Worm (Caenorhabditis elegans): ENCODE measurements around the gene pals-21.

Gene pals-21

DNA sequence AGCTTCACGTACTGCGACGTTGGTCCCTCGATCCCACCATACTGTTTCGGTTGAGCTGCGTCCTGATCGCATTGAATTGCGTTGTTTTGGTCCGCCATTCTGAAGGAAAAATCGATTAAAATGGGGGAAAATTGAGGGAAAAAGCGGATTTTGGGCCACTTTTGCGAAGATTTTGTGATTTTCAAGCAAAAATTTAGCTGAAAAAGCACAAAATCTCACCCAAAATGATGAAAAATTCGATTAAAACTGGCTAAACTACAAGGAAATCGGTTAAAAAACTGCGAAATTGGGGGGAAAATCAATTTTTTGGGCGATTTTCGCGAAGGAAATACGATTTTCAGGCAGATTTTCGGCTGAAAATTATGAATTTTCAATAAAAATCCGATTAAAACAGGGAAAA lies 36.7 kb upstream of the pals-21 start, which contains the start of gene elc-1:
Gene elc-1 (minus strand): TSS at position 101 of the 400 bp plus-strand sequence.
- no peak for TF ChIP-seq eor-1 (tag; optimal IDR thresholded peaks at IDR 0.05)
- TF ChIP-seq daf-12 (tag; optimal IDR thresholded peaks at IDR 0.05) = no peak
- no peak for TF ChIP-seq hmg-11 (tag; optimal IDR thresholded peaks at IDR 0.05)
- no peak for TF ChIP-seq elt-3 (tag; optimal IDR thresholded peaks at IDR 0.05)
- no peak for TF ChIP-seq ceh-82 (tag; optimal IDR thresholded peaks at IDR 0.05)
- no peak for TF ChIP-seq fkh-2 (tag; optimal IDR thresholded peaks at IDR 0.05)
- TF ChIP-seq ama-1 (optimal IDR thresholded peaks at IDR 0.05) = no peak
- no peak for TF ChIP-seq ztf-4 (tag; optimal IDR thresholded peaks at IDR 0.05)
- no peak for TF ChIP-seq lsy-12 (tag; optimal IDR thresholded peaks at IDR 0.05)
- no peak for TF ChIP-seq ztf-11 (tag; optimal IDR thresholded peaks at IDR 0.05)
- TF ChIP-seq unc-62 (GFP tag; optimal IDR thresholded peaks at IDR 0.05) = no peak
- no peak for TF ChIP-seq nhr-67 (tag; optimal IDR thresholded peaks at IDR 0.05)
- no peak for TF ChIP-seq nhr-76 (tag; optimal IDR thresholded peaks at IDR 0.05)

DNA sequence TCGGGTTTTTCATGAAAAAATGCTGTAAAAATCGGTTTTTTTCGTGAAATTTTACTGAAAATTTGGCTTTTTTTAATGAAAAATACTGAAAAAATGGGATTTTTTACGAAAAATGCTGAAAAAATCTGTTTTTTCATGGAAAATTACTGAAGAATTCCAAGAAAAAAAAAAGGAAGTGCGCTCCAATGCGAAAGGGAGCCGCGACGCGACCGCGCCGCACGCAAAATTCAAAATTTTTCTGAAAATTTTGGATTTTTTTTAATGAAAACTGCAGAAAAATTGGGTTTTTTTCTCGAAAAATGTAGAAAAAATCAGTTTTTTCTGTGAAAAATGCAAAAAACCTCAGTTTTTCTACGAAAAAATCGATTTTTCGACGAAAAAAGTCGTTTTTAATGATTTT lies 36.1 kb upstream of the pals-21 start:
- no peak for TF ChIP-seq R02D3.7 (tag; optimal IDR thresholded peaks at IDR 0.05)
- TF ChIP-seq nhr-23 (tag; optimal IDR thresholded peaks at IDR 0.05) = no peak
- TF ChIP-seq lin-15B (tag; optimal IDR thresholded peaks at IDR 0.05) = no peak

DNA sequence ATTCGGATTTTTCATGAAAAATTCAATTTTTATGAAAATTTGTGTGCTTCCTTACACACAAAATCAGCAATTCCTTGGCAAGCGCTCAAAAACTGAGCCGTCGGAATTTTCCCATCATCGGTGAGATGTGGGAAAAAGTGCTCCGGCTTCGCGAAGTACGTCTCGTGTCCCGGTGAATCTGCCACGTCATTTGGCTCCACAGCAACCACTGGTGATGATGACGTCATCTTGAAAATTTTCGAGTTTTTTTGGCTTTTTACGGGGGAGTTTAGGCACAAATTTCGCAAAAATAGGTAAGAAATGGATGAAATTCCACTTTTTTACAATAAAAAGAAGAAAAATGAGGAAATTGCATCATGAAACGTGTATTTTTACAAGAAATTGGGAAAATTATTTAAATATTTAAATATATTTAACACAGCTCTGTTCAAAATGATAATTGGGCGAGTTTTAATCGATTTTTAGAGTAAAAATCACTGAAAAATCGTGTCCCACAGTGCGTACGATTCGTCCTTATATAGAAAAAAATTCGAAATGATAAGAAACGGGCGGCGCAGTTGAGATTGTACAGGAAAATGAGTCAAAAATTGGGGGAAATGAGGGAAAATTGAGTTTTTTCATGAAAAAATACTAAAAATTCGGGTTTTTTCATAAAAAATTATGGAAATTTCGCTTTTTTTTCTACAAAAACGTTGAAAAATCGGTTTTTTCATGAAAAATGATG lies 33.6 kb upstream of the pals-21 start, which contains the start of gene Y82E9BR.14:
Gene Y82E9BR.14 (minus strand): TSS at position 227 of the 724 bp plus-strand sequence.
- TF ChIP-seq elt-2 (tag; optimal IDR thresholded peaks at IDR 0.05) (peak; percentile 45), lin-15B (tag; optimal IDR thresholded peaks at IDR 0.05) (no peak), nhr-67 (tag; optimal IDR thresholded peaks at IDR 0.05) (no peak), skn-1 (tag; optimal IDR thresholded peaks at IDR 0.05) (no peak), fkh-10 (GFP tag; optimal IDR thresholded peaks at IDR 0.05) (no peak), pqm-1 (tag; optimal IDR thresholded peaks at IDR 0.05) (peak; percentile 19)

DNA sequence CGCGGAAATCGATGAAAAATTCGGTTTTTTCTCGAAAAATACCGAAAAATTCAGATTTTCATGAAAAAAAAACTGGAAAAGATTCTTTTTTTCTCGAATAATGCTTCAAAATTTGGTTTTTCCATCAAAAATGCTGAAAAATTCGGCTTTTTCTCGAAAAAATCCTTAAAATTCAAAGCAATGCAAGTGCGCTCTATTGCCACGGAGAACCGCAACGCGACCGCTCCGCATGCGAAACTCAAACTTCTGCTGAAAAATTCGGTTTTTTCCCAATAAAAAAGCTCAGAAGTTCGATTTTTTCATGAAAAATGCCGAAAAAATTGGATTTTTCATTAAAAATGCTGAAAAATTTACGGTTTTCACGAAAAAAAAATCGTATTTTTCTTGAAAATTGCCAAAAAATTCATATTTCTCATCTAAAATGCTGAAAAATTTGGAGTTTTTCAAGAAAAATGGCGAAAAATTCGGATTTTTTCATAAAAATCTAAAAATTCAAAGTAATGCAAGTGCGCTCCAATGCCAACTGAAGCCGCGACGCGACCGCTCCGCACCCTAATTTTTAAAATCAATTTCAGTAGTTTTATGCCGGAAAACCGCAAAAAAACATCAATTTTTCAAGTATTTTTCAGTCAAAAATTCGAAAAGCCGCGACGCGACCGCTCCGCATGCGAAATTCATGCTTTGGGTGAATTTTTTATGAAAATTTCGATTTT lies 32.8 kb upstream of the pals-21 start:
- TF ChIP-seq lin-15B (tag; optimal IDR thresholded peaks at IDR 0.05) (no peak), tbx-2 (tag; optimal IDR thresholded peaks at IDR 0.05) (no peak), pqm-1 (tag; optimal IDR thresholded peaks at IDR 0.05) (no peak), mdl-1 (tag; optimal IDR thresholded peaks at IDR 0.05) (no peak), elt-1 (tag; optimal IDR thresholded peaks at IDR 0.05) (no peak), R02D3.7 (tag; optimal IDR thresholded peaks at IDR 0.05) (no peak), nfya-1 (tag; optimal IDR thresholded peaks at IDR 0.05; ENCODE audit: insufficient read depth) (no peak), ama-1 (optimal IDR thresholded peaks at IDR 0.05) (no peak), fkh-10 (GFP tag; optimal IDR thresholded peaks at IDR 0.05) (no peak), nhr-25 (tag; optimal IDR thresholded peaks at IDR 0.05) (no peak), fos-1 (tag; optimal IDR thresholded peaks at IDR 0.05) (no peak), skn-1 (tag; optimal IDR thresholded peaks at IDR 0.05) (no peak), nhr-77 (tag; optimal IDR thresholded peaks at IDR 0.05) (no peak), jun-1 (tag; optimal IDR thresholded peaks at IDR 0.05) (no peak), ztf-11 (tag; optimal IDR thresholded peaks at IDR 0.05) (no peak), nhr-237 (tag; optimal IDR thresholded peaks at IDR 0.05) (no peak)

DNA sequence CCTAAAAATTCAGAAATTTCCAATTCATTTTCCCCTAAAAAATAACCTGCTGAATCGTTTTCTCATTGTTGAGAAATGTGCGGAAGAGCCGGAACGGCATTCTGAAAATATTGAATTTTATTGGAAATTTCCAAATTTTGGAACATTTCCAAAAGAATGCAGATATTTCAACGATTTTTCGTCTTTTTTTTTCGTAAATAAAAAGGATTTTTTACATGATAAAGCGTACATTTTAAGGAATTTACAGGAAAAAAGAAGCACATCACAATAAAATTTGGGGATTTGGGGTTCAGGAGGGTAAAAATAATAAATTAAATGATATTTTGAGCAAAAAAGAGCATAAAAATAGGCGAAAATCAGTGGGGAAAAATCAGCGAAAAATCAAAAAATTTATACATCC lies 28.7 kb upstream of the pals-21 start, which contains the start of gene Y82E9BR.22:
Gene Y82E9BR.22 (minus strand): TSS at position 101 of the 400 bp plus-strand sequence.
- TF ChIP-seq nhr-77 (tag; optimal IDR thresholded peaks at IDR 0.05) (no peak), nhr-25 (tag; optimal IDR thresholded peaks at IDR 0.05) (no peak)

DNA sequence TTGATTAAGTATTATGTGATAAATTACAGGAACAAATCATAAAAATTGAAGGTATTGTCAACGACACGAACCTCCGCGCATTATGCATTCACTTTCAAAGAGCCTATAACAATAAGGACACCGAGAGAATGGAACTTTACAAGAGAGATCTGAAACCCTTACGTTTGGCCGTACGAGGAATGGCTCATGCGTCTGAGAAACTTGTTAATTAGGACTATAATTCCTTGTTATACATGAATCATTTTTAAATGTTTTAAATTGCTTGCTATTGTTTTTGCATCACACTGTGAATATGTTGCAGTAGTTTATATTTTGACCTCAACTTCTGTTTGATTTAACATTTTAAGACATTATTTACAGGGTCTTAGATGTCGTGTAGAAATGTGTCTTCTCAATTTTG lies 22.7 kb upstream of the pals-21 start, which contains the start of gene pals-18:
Gene pals-18 (plus strand): TSS at position 301 of the 400 bp plus-strand sequence.
- TF ChIP-seq nhr-23 (tag; optimal IDR thresholded peaks at IDR 0.05) (no peak), mml-1 (tag; optimal IDR thresholded peaks at IDR 0.05) (no peak), unc-62 (GFP tag; optimal IDR thresholded peaks at IDR 0.05) (no peak), R02D3.7 (tag; optimal IDR thresholded peaks at IDR 0.05) (no peak), zag-1 (tag; optimal IDR thresholded peaks at IDR 0.05) (no peak), nfya-1 (tag; optimal IDR thresholded peaks at IDR 0.05; ENCODE audit: insufficient read depth) (no peak), sea-2 (GFP tag; optimal IDR thresholded peaks at IDR 0.05) (no peak)
